Fruit fly (Drosophila melanogaster) whole organism, pupa: Measurements from ENCODE around the gene dlp.
A peak's percentile ranks its signal among the peaks of the same experiment; 100 is the strongest.

Source experiments
- CG10348 ChIP-seq: fragments of 200-800 bp; sonication (Bioruptor generic); IDR thresholded peaks from 2 replicates; pipeline ENCODE4 v1.3.6; 2022; ENCODE audit warnings: missing biosample characterization, missing genetic modification characterization
- CG12605 ChIP-seq: fragments of 200-800 bp; sonication (Bioruptor generic); IDR thresholded peaks from 2 replicates; pipeline ENCODE4 v1.3.6; 2022; ENCODE audit warnings: missing biosample characterization, missing genetic modification characterization
- CG13204 ChIP-seq: fragments of 200-800 bp; sonication (Bioruptor generic); optimal IDR thresholded peaks from 2 replicates; lab custom pipeline; 2018; ENCODE audit warnings: missing biosample characterization, mild to moderate bottlenecking, missing genetic modification characterization, moderate library complexity
- CG14655 ChIP-seq: fragments of 200-800 bp; sonication (Bioruptor generic); optimal IDR thresholded peaks from 3 replicates; lab custom pipeline; 2017; ENCODE audit warnings: mild to moderate bottlenecking, missing biosample characterization, missing genetic modification reagents, missing genetic modification characterization
- CG15710 ChIP-seq: fragments of 200-800 bp; sonication (Bioruptor generic); optimal IDR thresholded peaks from 2 replicates; lab custom pipeline; 2018; ENCODE audit warnings: missing biosample characterization, mild to moderate bottlenecking, missing genetic modification characterization, moderate library complexity
- CG17806 ChIP-seq: fragments of 200-800 bp; sonication (Bioruptor generic); optimal IDR thresholded peaks from 2 replicates; lab custom pipeline; 2018; ENCODE audit warnings: missing biosample characterization, mild to moderate bottlenecking, missing genetic modification characterization, moderate library complexity
- CG32121 ChIP-seq: fragments of 200-800 bp; sonication (Bioruptor generic); IDR thresholded peaks from 2 replicates; pipeline ENCODE4 v1.3.6; 2022; ENCODE audit warnings: missing biosample characterization, missing genetic modification characterization
- CG34367 ChIP-seq: fragments of 200-800 bp; sonication (Bioruptor generic); optimal IDR thresholded peaks from 2 replicates; lab custom pipeline; 2018; ENCODE audit warnings: missing biosample characterization, mild to moderate bottlenecking, missing genetic modification characterization
- CG4496 ChIP-seq: fragments of 200-800 bp; sonication (Bioruptor generic); IDR thresholded peaks from 3 replicates; pipeline ENCODE4 v1.3.6; 2022; ENCODE audit warnings: missing biosample characterization, missing genetic modification characterization
- CG8159 ChIP-seq: fragments of 200-800 bp; sonication (Bioruptor generic); optimal IDR thresholded peaks from 3 replicates; lab custom pipeline; 2018; ENCODE audit warnings: missing biosample characterization, mild to moderate bottlenecking, missing genetic modification characterization, moderate library complexity
- CG8301 ChIP-seq: fragments of 200-800 bp; sonication (Bioruptor generic); optimal IDR thresholded peaks from 2 replicates; lab custom pipeline; 2018; ENCODE audit warnings: missing biosample characterization, mild to moderate bottlenecking, missing genetic modification characterization
- CG9948 ChIP-seq: fragments of 200-800 bp; sonication (Bioruptor generic); optimal IDR thresholded peaks from 2 replicates; lab custom pipeline; 2018; ENCODE audit warnings: missing biosample characterization, mild to moderate bottlenecking, missing genetic modification characterization, moderate library complexity
- D1 ChIP-seq: fragments of 200-800 bp; sonication (Bioruptor generic); optimal IDR thresholded peaks from 2 replicates; lab custom pipeline; 2018; ENCODE audit warnings: missing biosample characterization, mild to moderate bottlenecking, missing genetic modification characterization, moderate library complexity
- EcR ChIP-seq: fragments of 200-800 bp; sonication (Bioruptor generic); optimal IDR thresholded peaks from 3 replicates; lab custom pipeline; 2019; ENCODE audit warnings: missing biosample characterization, missing genetic modification characterization, mild to moderate bottlenecking, moderate library complexity, missing genetic modification reagents
- Ets98B ChIP-seq: fragments of 200-800 bp; sonication (Bioruptor generic); IDR thresholded peaks from 2 replicates; pipeline ENCODE4 v1.3.6; 2022; ENCODE audit warnings: missing biosample characterization, missing genetic modification characterization
- Pif1A ChIP-seq: fragments of 200-800 bp; sonication (Bioruptor generic); optimal IDR thresholded peaks from 3 replicates; lab custom pipeline; 2016; ENCODE audit warnings: missing biosample characterization, missing genetic modification characterization
- Pif1B ChIP-seq: fragments of 200-800 bp; sonication (Bioruptor generic); optimal IDR thresholded peaks from 3 replicates; lab custom pipeline; 2016; ENCODE audit warnings: missing biosample characterization, missing genetic modification characterization
- Snoo ChIP-seq: fragments of 200-800 bp; sonication (Bioruptor generic); optimal IDR thresholded peaks from 3 replicates; lab custom pipeline; 2017; ENCODE audit warnings: missing biosample characterization, mild to moderate bottlenecking, missing genetic modification characterization, inconsistent platforms
- fd96Ca ChIP-seq: fragments of 200-800 bp; sonication (Bioruptor generic); IDR thresholded peaks from 3 replicates; pipeline ENCODE4 v1.3.6; 2022; ENCODE audit warnings: missing biosample characterization, missing genetic modification characterization
- gl ChIP-seq: fragments of 200-800 bp; sonication (Bioruptor generic); optimal IDR thresholded peaks from 2 replicates; lab custom pipeline; 2018; ENCODE audit warnings: missing biosample characterization, mild to moderate bottlenecking, missing genetic modification characterization
- rn ChIP-seq: fragments of 200-800 bp; sonication (Bioruptor generic); IDR thresholded peaks from 2 replicates; pipeline ENCODE4 v1.3.6; 2022; ENCODE audit warnings: missing biosample characterization, missing genetic modification characterization

Gene dlp

DNA sequence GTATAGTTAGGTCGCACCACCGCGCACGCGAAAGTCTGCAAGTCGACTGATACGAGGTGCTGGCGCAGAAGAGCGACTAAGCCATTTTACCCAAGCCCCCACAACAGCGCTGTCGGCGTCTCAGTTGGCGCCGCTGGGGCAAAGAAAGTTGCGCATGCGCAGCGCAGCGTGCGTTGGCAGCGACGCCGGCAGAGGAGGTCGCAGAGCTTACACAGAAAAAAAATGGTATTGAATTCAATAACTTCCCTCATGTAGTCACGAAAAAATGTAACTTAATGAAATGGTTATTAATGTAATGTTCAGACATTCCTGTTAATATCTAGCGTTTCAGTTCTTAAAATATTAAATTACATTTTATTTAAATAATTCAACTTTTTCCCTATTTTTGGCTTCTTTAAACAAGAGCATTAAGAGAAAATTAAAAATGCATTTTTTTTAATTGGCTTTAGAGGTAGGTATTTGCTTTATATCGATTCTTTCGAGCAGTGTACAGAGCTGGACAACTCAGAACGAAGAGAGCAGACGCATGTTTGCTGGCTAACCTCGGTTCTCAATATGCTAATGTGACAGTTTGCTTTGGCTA, 45.8 kb downstream of the dlp start, which contains the start of gene CG4914:
CG4914 (minus strand) TSS at position 51 of the 583 bp plus-strand sequence.
- TF ChIP-seq CG8301 (tag; lab: Kevin White, UChicago) (peak; percentile 94), Pif1A (peak; percentile 62), CG34367 (tag; lab: Kevin White, UChicago) (peak; percentile 67), CG17806 (tag; lab: Kevin White, UChicago) (peak; percentile 79), CG9948 (peak; percentile 86), CG4496 (peak; percentile 77), CG10348 (GFP tag; lab: Robert Waterston, UW) (no peak), Pif1B (peak; percentile 44), CG13204 (no peak), D1 (tag; lab: Kevin White, UChicago) (peak; percentile 80), gl (tag; lab: Kevin White, UChicago) (no peak), CG8159 (peak; percentile 64), CG14655 (GFP tag; lab: Kevin White, UChicago) (peak; percentile 96), CG32121 (GFP tag; lab: Robert Waterston, UW) (peak; percentile 66; the same call in 1 of the 2 replicates), Ets98B (GFP tag; lab: Robert Waterston, UW) (peak; percentile 44; the same call in 1 of the 2 replicates), EcR (GFP tag; lab: Kevin White, UChicago) (no peak), Snoo (peak; percentile 88), CG12605 (peak; percentile 35; the same call in 1 of the 2 replicates), rn (GFP tag; lab: Robert Waterston, UW) (peak; percentile 51), fd96Ca (GFP tag; lab: Robert Waterston, UW) (0 out of 3 replicates have a peak, but pooled peaks have one; percentile 40), CG15710 (tag; lab: Kevin White, UChicago) (peak; percentile 72)
- TF ChIP-seq, all 21 proteins: peak for 17

DNA sequence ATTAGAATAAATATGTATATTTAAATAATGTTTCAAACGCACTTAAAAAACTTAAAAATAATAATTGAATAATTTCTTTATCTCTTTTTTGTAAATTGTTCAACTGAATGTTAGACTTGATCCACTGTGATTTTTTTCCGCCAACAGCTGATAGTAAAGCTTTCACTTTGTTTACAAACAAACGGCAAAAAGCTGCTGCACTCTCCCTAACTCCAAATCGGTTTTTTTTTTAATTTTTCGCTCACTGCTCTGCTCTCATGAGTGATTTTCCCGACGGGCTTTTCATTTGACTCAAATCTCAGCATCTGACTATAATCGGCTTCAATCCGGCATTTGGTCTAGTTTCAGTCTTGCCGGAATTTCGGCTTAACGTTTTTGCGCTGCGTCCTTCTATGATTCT, 49.1 kb downstream of the dlp start:
- TF ChIP-seq Ets98B (GFP tag; lab: Robert Waterston, UW), result no peak
- TF ChIP-seq CG12605, result peak; percentile 79

DNA sequence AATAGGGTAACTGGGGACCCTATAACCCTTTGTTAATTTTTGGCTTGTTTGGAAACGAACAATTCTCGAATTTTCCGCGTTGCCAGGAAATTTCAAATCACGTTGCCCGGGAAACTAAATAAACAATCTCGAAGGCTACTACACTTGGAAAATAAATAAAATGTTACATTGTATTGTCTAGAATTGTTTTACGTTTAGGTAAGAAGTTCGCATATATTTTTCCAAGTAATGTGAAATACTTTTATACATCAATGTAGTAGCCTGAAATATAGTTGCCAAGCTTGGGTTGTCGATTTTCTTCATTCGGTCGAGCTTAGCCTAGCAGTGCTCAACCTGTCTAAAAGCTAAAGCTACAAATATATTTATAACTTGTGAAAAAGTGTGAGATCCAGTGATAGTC, 52.1 kb downstream of the dlp start, which contains the start of gene Dnaaf6:
Dnaaf6 (plus strand) TSS at position 301 of the 400 bp plus-strand sequence.
- TF ChIP-seq CG34367 (tag; lab: Kevin White, UChicago), result no peak
- TF ChIP-seq CG9948, result no peak
- TF ChIP-seq Pif1A, result no peak
- TF ChIP-seq rn (GFP tag; lab: Robert Waterston, UW), result no peak
- TF ChIP-seq CG10348 (GFP tag; lab: Robert Waterston, UW), result no peak
- TF ChIP-seq EcR (GFP tag; lab: Kevin White, UChicago), result no peak
- no peak for TF ChIP-seq D1 (tag; lab: Kevin White, UChicago)
- no peak for TF ChIP-seq CG32121 (GFP tag; lab: Robert Waterston, UW)
- TF ChIP-seq gl (tag; lab: Kevin White, UChicago), result no peak
- no peak for TF ChIP-seq CG14655 (GFP tag; lab: Kevin White, UChicago)
- no peak for TF ChIP-seq Snoo
- no peak for TF ChIP-seq fd96Ca (GFP tag; lab: Robert Waterston, UW)
- TF ChIP-seq CG17806 (tag; lab: Kevin White, UChicago), result no peak
- no peak for TF ChIP-seq CG8301 (tag; lab: Kevin White, UChicago)

DNA sequence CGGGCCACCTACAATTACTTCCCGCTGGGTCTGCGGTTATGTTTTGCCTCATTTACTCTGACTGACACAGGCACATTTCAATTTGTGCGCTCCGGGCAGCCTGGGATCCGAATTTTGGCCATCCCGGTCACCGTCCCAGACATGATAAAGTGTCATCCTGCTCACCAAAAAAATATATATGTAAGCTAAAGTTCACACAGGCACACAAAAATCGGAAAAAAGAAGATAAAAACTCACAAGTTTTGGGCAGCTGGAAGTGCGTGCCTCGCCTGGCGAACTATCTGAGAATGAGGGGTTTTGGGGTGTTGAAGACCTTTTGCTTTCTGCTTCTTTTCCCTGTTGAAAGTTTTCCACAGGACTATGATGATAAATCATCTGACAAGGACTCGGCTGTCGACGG, 53.9 kb downstream of the dlp start:
- TF ChIP-seq CG15710 (tag; lab: Kevin White, UChicago), result no peak
- TF ChIP-seq Pif1B, result no peak
- TF ChIP-seq, all 21 proteins: peak for 0

DNA sequence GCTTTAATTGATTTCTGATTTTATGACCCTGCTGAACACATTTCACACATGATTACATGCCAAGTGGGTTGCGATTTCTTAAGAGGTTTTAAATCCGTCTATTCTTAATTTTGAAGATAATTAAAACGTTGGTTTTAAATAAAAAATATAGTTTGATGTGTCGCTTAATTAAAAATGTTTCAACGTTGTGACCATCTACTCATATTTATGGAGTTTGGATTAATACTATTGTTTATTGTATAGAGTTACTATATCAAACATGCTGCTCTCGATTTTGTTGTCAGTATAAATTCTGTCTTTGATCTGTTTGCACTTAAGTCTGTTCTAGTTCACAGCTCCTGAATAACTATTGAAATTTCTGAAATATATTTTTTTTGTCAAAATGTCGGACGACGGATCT, 58.6 kb downstream of the dlp start, which contains the start of gene gdrd:
gdrd (plus strand) TSS at position 301 of the 400 bp plus-strand sequence.
- no peak for TF ChIP-seq CG34367 (tag; lab: Kevin White, UChicago)
- no peak for TF ChIP-seq EcR (GFP tag; lab: Kevin White, UChicago)
- no peak for TF ChIP-seq CG8159
- TF ChIP-seq gl (tag; lab: Kevin White, UChicago), result no peak
- TF ChIP-seq CG32121 (GFP tag; lab: Robert Waterston, UW), result no peak
- no peak for TF ChIP-seq D1 (tag; lab: Kevin White, UChicago)
- no peak for TF ChIP-seq rn (GFP tag; lab: Robert Waterston, UW)
- no peak for TF ChIP-seq CG17806 (tag; lab: Kevin White, UChicago)
- TF ChIP-seq CG9948, result no peak
- no peak for TF ChIP-seq Pif1B
- TF ChIP-seq fd96Ca (GFP tag; lab: Robert Waterston, UW), result no peak
- TF ChIP-seq CG13204, result no peak
- TF ChIP-seq CG8301 (tag; lab: Kevin White, UChicago), result no peak
- no peak for TF ChIP-seq CG12605
- no peak for TF ChIP-seq Ets98B (GFP tag; lab: Robert Waterston, UW)
- no peak for TF ChIP-seq Pif1A
- no peak for TF ChIP-seq CG4496
- no peak for TF ChIP-seq CG15710 (tag; lab: Kevin White, UChicago)
- no peak for TF ChIP-seq CG10348 (GFP tag; lab: Robert Waterston, UW)

- TF ChIP-seq CG4496, result no peak
- TF ChIP-seq CG32121 (GFP tag; lab: Robert Waterston, UW), result no peak
- TF ChIP-seq EcR (GFP tag; lab: Kevin White, UChicago), result no peak
- TF ChIP-seq Pif1B, result no peak
- TF ChIP-seq D1 (tag; lab: Kevin White, UChicago), result no peak
- no peak for TF ChIP-seq rn (GFP tag; lab: Robert Waterston, UW)
- TF ChIP-seq CG34367 (tag; lab: Kevin White, UChicago), result no peak
- no peak for TF ChIP-seq CG14655 (GFP tag; lab: Kevin White, UChicago)
- no peak for TF ChIP-seq CG9948
- no peak for TF ChIP-seq CG12605
- no peak for TF ChIP-seq Pif1A
- no peak for TF ChIP-seq CG10348 (GFP tag; lab: Robert Waterston, UW)
- TF ChIP-seq CG17806 (tag; lab: Kevin White, UChicago), result no peak
- TF ChIP-seq gl (tag; lab: Kevin White, UChicago), result no peak
- no peak for TF ChIP-seq CG15710 (tag; lab: Kevin White, UChicago)
- no peak for TF ChIP-seq Snoo
- TF ChIP-seq CG8159, result no peak
- TF ChIP-seq fd96Ca (GFP tag; lab: Robert Waterston, UW), result no peak
- no peak for TF ChIP-seq CG8301 (tag; lab: Kevin White, UChicago)
- no peak for TF ChIP-seq Ets98B (GFP tag; lab: Robert Waterston, UW)
These were observed 64.6 kb downstream of the dlp start, which contains the start of gene CG13474 for dm6 chr3L:14697005-14697404. Gene CG13474, minus strand, starts transcription at chr3L:14697105.
